Worm (Caenorhabditis elegans): ENCODE measurements around the gene hlh-11.

hlh-11 gene

DNA sequence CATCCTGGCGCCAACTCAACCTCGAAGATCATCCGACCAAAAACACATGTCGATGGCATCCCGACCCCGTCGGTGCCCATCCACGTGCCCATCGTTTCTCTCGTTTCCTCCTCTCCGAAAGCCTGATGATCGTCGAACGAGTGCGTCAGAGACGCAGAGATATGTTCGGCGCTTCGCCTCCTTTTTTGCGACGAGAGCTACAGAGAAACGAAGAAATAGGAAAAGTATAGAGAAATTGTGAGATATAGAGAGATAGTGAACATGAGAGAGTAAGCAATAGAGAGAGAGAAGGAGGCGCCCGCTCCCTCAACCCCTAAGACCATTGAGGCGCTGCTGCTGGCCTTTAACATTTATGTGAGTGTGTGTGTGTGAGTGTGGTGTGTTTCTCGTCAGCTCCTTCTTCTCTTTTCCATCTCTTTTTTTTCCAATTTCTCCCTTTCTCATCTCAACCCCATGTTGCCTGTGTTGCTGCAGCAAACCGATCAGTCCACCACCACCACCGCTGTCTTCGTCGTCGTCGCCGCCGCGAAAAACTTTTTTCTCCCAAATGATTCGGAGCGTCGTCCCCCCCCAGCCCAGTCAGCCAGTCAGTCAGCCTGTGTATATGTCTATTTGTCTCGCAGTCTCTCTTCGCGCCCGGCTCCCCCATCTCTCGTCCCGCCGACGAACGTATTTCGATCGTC lies at the start of gene hlh-11:
hlh-11 (plus strand) TSS at position 633 of the 683 bp plus-strand sequence.
- TF ChIP-seq nhr-111 (GFP tag; optimal IDR thresholded peaks at IDR 0.05): no peak
- no peak for TF ChIP-seq R02D3.7 (tag; optimal IDR thresholded peaks at IDR 0.05)
- TF ChIP-seq nhr-102 (tag; optimal IDR thresholded peaks at IDR 0.05): peak; percentile 70
- TF ChIP-seq lin-29 (GFP tag; IDR thresholded peaks at IDR 0.05): peak; percentile 33; the same call in 1 of the 2 replicates
- no peak for TF ChIP-seq ztf-7 (tag; optimal IDR thresholded peaks at IDR 0.05)
- peak in 1 of 2 experiments; percentile 65; a peak in 1 of 4 replicates for TF ChIP-seq madf-5 (GFP tag; IDR thresholded peaks at IDR 0.05)
- 0 out of 2 replicates have a peak, but pooled peaks have one; percentile 8 for TF ChIP-seq ZK337.2 (GFP tag; IDR thresholded peaks at IDR 0.05)
- TF ChIP-seq hlh-11 (tag; optimal IDR thresholded peaks at IDR 0.05): no peak
- TF ChIP-seq nhr-28 (tag; optimal IDR thresholded peaks at IDR 0.05): peak; percentile 83
- 0 out of 2 replicates have a peak, but pooled peaks have one; percentile 34 for TF ChIP-seq Y75B8A.6 (GFP tag; IDR thresholded peaks at IDR 0.05)
- TF ChIP-seq nhr-11 (tag; optimal IDR thresholded peaks at IDR 0.05): peak; percentile 85
- peak; percentile 66 for TF ChIP-seq lin-1 (GFP tag; IDR thresholded peaks at IDR 0.05)
- no peak for TF ChIP-seq ztf-11 (tag; optimal IDR thresholded peaks at IDR 0.05)
- TF ChIP-seq ceh-44 (GFP tag; IDR thresholded peaks at IDR 0.05): no peak
- TF ChIP-seq ZK546.5 (tag; optimal IDR thresholded peaks at IDR 0.05): peak in 1 of 2 experiments; percentile 47
- TF ChIP-seq sdz-12 (GFP tag; optimal IDR thresholded peaks at IDR 0.05): no peak
- TF ChIP-seq ctbp-1 (GFP tag; IDR thresholded peaks at IDR 0.05): peak; percentile 91
- TF ChIP-seq T20F7.1 (GFP tag; optimal IDR thresholded peaks at IDR 0.05): peak; percentile 70
- TF ChIP-seq set-16 (GFP tag; IDR thresholded peaks at IDR 0.05): peak; percentile 93
- TF ChIP-seq zag-1 (tag; optimal IDR thresholded peaks at IDR 0.05): peak; percentile 48
- TF ChIP-seq F10B5.3 (tag; optimal IDR thresholded peaks at IDR 0.05): no peak
- TF ChIP-seq aly-2 (tag; optimal IDR thresholded peaks at IDR 0.05): no peak
- TF ChIP-seq fkh-10 (GFP tag; optimal IDR thresholded peaks at IDR 0.05): peak; percentile 89
- peak; percentile 86 for TF ChIP-seq nhr-25 (tag; optimal IDR thresholded peaks at IDR 0.05; ENCODE audit: borderline replicate concordance, insufficient read depth)
- peak; percentile 93 for TF ChIP-seq nhr-48 (tag; optimal IDR thresholded peaks at IDR 0.05)
- no peak for TF ChIP-seq F26F4.8 (GFP tag; conservative IDR thresholded peaks at IDR 0.05)
- TF ChIP-seq nhr-77 (tag; optimal IDR thresholded peaks at IDR 0.05): peak; percentile 66
- TF ChIP-seq dmd-9 (GFP tag; IDR thresholded peaks at IDR 0.05): no peak
- peak; percentile 22 for TF ChIP-seq spr-3 (GFP tag; optimal IDR thresholded peaks at IDR 0.05)
- TF ChIP-seq ama-1 (optimal IDR thresholded peaks at IDR 0.05): no peak
- TF ChIP-seq lir-3 (tag; optimal IDR thresholded peaks at IDR 0.05): no peak
- peak; percentile 91 for TF ChIP-seq pha-4 (GFP tag; IDR thresholded peaks at IDR 0.05)
- TF ChIP-seq pha-4 (tag; optimal IDR thresholded peaks at IDR 0.05): peak; percentile 30
- TF ChIP-seq ceh-62 (tag; optimal IDR thresholded peaks at IDR 0.05): no peak
- TF ChIP-seq fos-1 (tag; optimal IDR thresholded peaks at IDR 0.05): no peak
- TF ChIP-seq hmg-1.1 (GFP tag; IDR thresholded peaks at IDR 0.05): peak; percentile 89
- TF ChIP-seq lsy-2 (tag; optimal IDR thresholded peaks at IDR 0.05): peak; percentile 85 to 90
- TF ChIP-seq nhr-76 (tag; optimal IDR thresholded peaks at IDR 0.05): peak; percentile 10
- TF ChIP-seq unc-62 (GFP tag; optimal IDR thresholded peaks at IDR 0.05 in 1 of 2): peak in 1 of 2 experiments; percentile 82
- TF ChIP-seq unc-62 (tag; optimal IDR thresholded peaks at IDR 0.05): peak; percentile 43
- TF ChIP-seq mes-2 (tag; optimal IDR thresholded peaks at IDR 0.05; ENCODE audit: poor library complexity, severe bottlenecking): peak; percentile 53
- peak; percentile 45; the same call in 1 of the 2 replicates for TF ChIP-seq mdt-29 (GFP tag; IDR thresholded peaks at IDR 0.05)
- peak; percentile 65 for TF ChIP-seq dmd-6 (GFP tag; IDR thresholded peaks at IDR 0.05)
- TF ChIP-seq D1046.2 (GFP tag; IDR thresholded peaks at IDR 0.05): 0 out of 2 replicates have a peak, but pooled peaks have one; percentile 14
- no peak for TF ChIP-seq unc-39 (tag; optimal IDR thresholded peaks at IDR 0.05)
- no peak for TF ChIP-seq F44E2.7 (GFP tag; IDR thresholded peaks at IDR 0.05)
- TF ChIP-seq daf-8 (GFP tag; IDR thresholded peaks at IDR 0.05): no peak
- no peak for TF ChIP-seq unc-130 (GFP tag; optimal IDR thresholded peaks at IDR 0.05)
- TF ChIP-seq ces-1 (GFP tag; optimal IDR thresholded peaks at IDR 0.05): peak; percentile 58
- TF ChIP-seq daf-19 (GFP tag; conservative IDR thresholded peaks at IDR 0.05): no peak
- no peak for TF ChIP-seq lin-39 (tag; optimal IDR thresholded peaks at IDR 0.05)

Measured in whole organism, L4 larva.